Worm (Caenorhabditis elegans) whole organism, L2 larva: ENCODE measurements around the gene clp-2.

Source experiments
- ama-1 ChIP-seq: fragments of 150-350 bp; optimal IDR thresholded peaks from 2 replicates; lab custom pipeline; 2018; ENCODE audit warnings: inconsistent platforms
- dmd-4 ChIP-seq: sonication (generic microtip); optimal IDR thresholded peaks from 2 replicates; lab custom pipeline; 2017; ENCODE audit warnings: missing biosample characterization, missing genetic modification characterization
- elt-1 ChIP-seq: fragments of 150-350 bp; optimal IDR thresholded peaks from 2 replicates; lab custom pipeline; 2014; ENCODE audit warnings: missing biosample characterization, missing genetic modification characterization
- gmeb-1 ChIP-seq: fragments of 150-350 bp; optimal IDR thresholded peaks from 2 replicates; lab custom pipeline; 2014; ENCODE audit warnings: missing biosample characterization, missing genetic modification characterization
- lsy-2 ChIP-seq, 2 experiments: fragments of 150-350 bp in 1 of 2; sonication (generic microtip) in 1 of 2; optimal IDR thresholded peaks; 2 replicates each; lab custom pipeline; 2014 to 2017; ENCODE audit warnings: missing biosample characterization in 2 of 2, missing genetic modification characterization in 2 of 2
- nhr-12 ChIP-seq: fragments of 150-350 bp; optimal IDR thresholded peaks from 2 replicates; lab custom pipeline; 2014; ENCODE audit warnings: missing biosample characterization, missing genetic modification characterization
- nhr-77 ChIP-seq: fragments of 150-350 bp; optimal IDR thresholded peaks from 2 replicates; lab custom pipeline; 2014; ENCODE audit warnings: missing biosample characterization, missing genetic modification characterization
- unc-39 ChIP-seq: fragments of 150-350 bp; optimal IDR thresholded peaks from 2 replicates; lab custom pipeline; 2014; ENCODE audit warnings: missing biosample characterization, missing genetic modification characterization

- no peak for TF ChIP-seq dmd-4 (tag; lab: Kevin White, UChicago)
- no peak for TF ChIP-seq nhr-77 (tag; lab: Kevin White, UChicago)
- no peak for TF ChIP-seq nhr-12 (tag; lab: Kevin White, UChicago)
- no peak for TF ChIP-seq gmeb-1
- TF ChIP-seq ama-1, result no peak
- TF ChIP-seq elt-1 (tag; lab: Kevin White, UChicago), result no peak
- TF ChIP-seq lsy-2 (tag; optimal IDR thresholded peaks at IDR 0.05; lab: Kevin White, UChicago), result no peak
- no peak for TF ChIP-seq unc-39 (tag; lab: Kevin White, UChicago)
Measured at ce11 chrIII:4688356-4688755, 15.5 kb downstream of the clp-2 start, which contains the start of gene tag-243.
